Worm (Caenorhabditis elegans) whole organism, L4 larva: Measurements from ENCODE around the gene acc-1.

Experiments
- F10B5.3 ChIP-seq: sonication (generic microtip); optimal IDR thresholded peaks from 2 replicates; lab custom pipeline; 2016; ENCODE audit warnings: mild to moderate bottlenecking, missing genetic modification characterization, missing compliant biosample characterization
- F44E2.7 ChIP-seq: fragments of 200-800 bp; sonication (Bioruptor generic); IDR thresholded peaks from 2 replicates; pipeline ENCODE4 v2.1.2; 2022; ENCODE audit warnings: missing genetic modification characterization, missing compliant biosample characterization
- T26A8.4 ChIP-seq: fragments of 200-800 bp; sonication (Bioruptor generic); IDR thresholded peaks from 2 replicates; pipeline ENCODE4 v1.3.6; 2022; ENCODE audit warnings: missing genetic modification characterization, missing compliant biosample characterization
- Y75B8A.6 ChIP-seq: fragments of 200-800 bp; sonication (Bioruptor generic); IDR thresholded peaks from 2 replicates; pipeline ENCODE4 v1.3.6; 2022; ENCODE audit warnings: missing genetic modification reagents, missing genetic modification characterization, missing compliant biosample characterization
- aha-1 ChIP-seq: fragments of 150-350 bp; peaks from one replicate; lab custom pipeline; 2014; ENCODE audit warnings: missing biosample characterization, missing genetic modification characterization
- ama-1 ChIP-seq: fragments of 150-350 bp; optimal IDR thresholded peaks from 2 replicates; lab custom pipeline; 2014; ENCODE audit warnings: inconsistent platforms, mixed read lengths
- ceh-62 ChIP-seq: sonication (generic microtip); optimal IDR thresholded peaks from 2 replicates; lab custom pipeline; 2017; ENCODE audit warnings: missing biosample characterization, missing genetic modification characterization
- daf-12 ChIP-seq: fragments of 150-350 bp; optimal IDR thresholded peaks from 2 replicates; lab custom pipeline; 2014; ENCODE audit warnings: missing biosample characterization, missing genetic modification reagents, missing genetic modification characterization
- dmd-6 ChIP-seq: fragments of 200-800 bp; sonication (Bioruptor generic); IDR thresholded peaks from 2 replicates; pipeline ENCODE4 v1.3.6; 2022; ENCODE audit warnings: missing genetic modification reagents, missing genetic modification characterization, missing compliant biosample characterization
- dpl-1 ChIP-seq: fragments of 150-350 bp; optimal IDR thresholded peaks from 2 replicates; lab custom pipeline; 2014; ENCODE audit warnings: missing biosample characterization, missing genetic modification reagents, missing genetic modification characterization
- dve-1 ChIP-seq: sonication (generic microtip); optimal IDR thresholded peaks from 2 replicates; lab custom pipeline; 2017; ENCODE audit warnings: antibody characterized with exemption, mild to moderate bottlenecking, missing genetic modification characterization, missing compliant biosample characterization; ENCODE audit not compliant: insufficient read depth
- gei-8 ChIP-seq: fragments of 200-800 bp; sonication (Bioruptor generic); optimal IDR thresholded peaks from 2 replicates; lab custom pipeline; 2018; ENCODE audit warnings: mild to moderate bottlenecking, missing genetic modification characterization, missing compliant biosample characterization
- hlh-11 ChIP-seq: fragments of 200-800 bp; sonication (Bioruptor generic); optimal IDR thresholded peaks from 2 replicates; lab custom pipeline; 2018; ENCODE audit warnings: mild to moderate bottlenecking, missing genetic modification characterization, missing compliant biosample characterization
- hlh-30 ChIP-seq: sonication (generic microtip); optimal IDR thresholded peaks from 2 replicates; lab custom pipeline; 2017; ENCODE audit warnings: antibody characterized with exemption, mild to moderate bottlenecking, missing genetic modification characterization, missing compliant biosample characterization; ENCODE audit not compliant: insufficient read depth
- lin-38 ChIP-seq: fragments of 200-800 bp; sonication (Bioruptor generic); IDR thresholded peaks from 2 replicates; pipeline ENCODE4 v1.3.6; 2022; ENCODE audit warnings: missing genetic modification reagents, missing genetic modification characterization, missing compliant biosample characterization
- lsy-2 ChIP-seq, 2 experiments: fragments of 150-350 bp in 1 of 2; sonication (generic microtip) in 1 of 2; optimal IDR thresholded peaks; 2 replicates each; lab custom pipeline; 2014 to 2017; ENCODE audit warnings: missing biosample characterization in 2 of 2, missing genetic modification characterization in 2 of 2
- mes-2 ChIP-seq: sonication (generic microtip); optimal IDR thresholded peaks from 2 replicates; lab custom pipeline; 2016; ENCODE audit warnings: missing genotype, mild to moderate bottlenecking, missing genetic modification characterization, missing compliant biosample characterization; ENCODE audit not compliant: poor library complexity, severe bottlenecking
- nhr-11 ChIP-seq: fragments of 150-350 bp; optimal IDR thresholded peaks from 2 replicates; lab custom pipeline; 2014; ENCODE audit warnings: missing biosample characterization, missing genetic modification characterization
- nhr-237 ChIP-seq: sonication (generic microtip); optimal IDR thresholded peaks from 2 replicates; lab custom pipeline; 2017; ENCODE audit warnings: missing biosample characterization, missing genetic modification characterization
- nhr-28 ChIP-seq: fragments of 150-350 bp; optimal IDR thresholded peaks from 2 replicates; lab custom pipeline; 2014; ENCODE audit warnings: missing biosample characterization, missing genetic modification characterization
- nhr-48 ChIP-seq: sonication (generic microtip); optimal IDR thresholded peaks from 2 replicates; lab custom pipeline; 2016; ENCODE audit warnings: mild to moderate bottlenecking, missing genetic modification characterization, missing compliant biosample characterization
- nhr-76 ChIP-seq: fragments of 150-350 bp; optimal IDR thresholded peaks from 2 replicates; lab custom pipeline; 2014; ENCODE audit warnings: missing biosample characterization, missing genetic modification characterization
- saeg-2 ChIP-seq: fragments of 200-800 bp; sonication (Bioruptor generic); IDR thresholded peaks from 2 replicates; pipeline ENCODE4 v1.3.6; 2022; ENCODE audit warnings: missing genetic modification reagents, missing genetic modification characterization, missing compliant biosample characterization
- spr-3 ChIP-seq: fragments of 200-800 bp; sonication (Bioruptor generic); optimal IDR thresholded peaks from 2 replicates; lab custom pipeline; 2018; ENCODE audit warnings: mild to moderate bottlenecking, missing genetic modification characterization, missing compliant biosample characterization
- tag-97 ChIP-seq: fragments of 200-800 bp; sonication (Bioruptor generic); IDR thresholded peaks from 2 replicates; pipeline ENCODE4 v1.3.6; 2022; ENCODE audit warnings: missing genetic modification characterization, missing compliant biosample characterization
- tra-1 ChIP-seq: fragments of 200-800 bp; sonication (Bioruptor generic); IDR thresholded peaks from 2 replicates; pipeline ENCODE4 v1.3.6; 2022; ENCODE audit warnings: missing genetic modification reagents, missing genetic modification characterization, missing compliant biosample characterization
- unc-62 ChIP-seq, 3 experiments: fragments of 150-350 bp in 1 of 3; sonication (generic microtip); optimal IDR thresholded peaks in 2 of 3; peaks in 1 of 3; 1 replicate in 1 of 3; 2 replicates in 2 of 3; lab custom pipeline; 2014 to 2017; ENCODE audit warnings: missing biosample characterization in 3 of 3, missing genetic modification characterization in 3 of 3, missing genetic modification reagents in 3 of 3, missing genotype in 1 of 3
- zfp-3 ChIP-seq: fragments of 200-800 bp; sonication (Bioruptor generic); conservative IDR thresholded peaks from 2 replicates; pipeline ENCODE4 v1.3.6; 2022; ENCODE audit warnings: missing genetic modification reagents, missing genetic modification characterization, missing compliant biosample characterization
- ztf-11 ChIP-seq: fragments of 150-350 bp; optimal IDR thresholded peaks from 2 replicates; lab custom pipeline; 2014; ENCODE audit warnings: missing biosample characterization, missing genetic modification characterization

Gene acc-1

ce11 chrIV:9697869-9698268 is 40.0 kb downstream of the acc-1 start:
- peak in 1 of 2 experiments; percentile 91 for TF ChIP-seq unc-62 (GFP tag; optimal IDR thresholded peaks at IDR 0.05 in 1 of 2; lab: Kevin White, UChicago)
- TF ChIP-seq unc-62 (tag; optimal IDR thresholded peaks at IDR 0.05; lab: Kevin White, UChicago), result no peak
- TF ChIP-seq daf-12, result no peak

- TF ChIP-seq Y75B8A.6 (GFP tag; lab: Robert Waterston, UW), result no peak
- TF ChIP-seq tra-1 (GFP tag; lab: Robert Waterston, UW), result no peak
- no peak for TF ChIP-seq tag-97 (GFP tag; lab: Robert Waterston, UW)
- TF ChIP-seq spr-3 (GFP tag; lab: Kevin White, UChicago), result no peak
- TF ChIP-seq nhr-28 (tag; lab: Kevin White, UChicago), result peak; percentile 28
- TF ChIP-seq dmd-6 (GFP tag; lab: Robert Waterston, UW), result peak; percentile 73
Measured at ce11 chrIV:9699062-9699461, 41.2 kb downstream of the acc-1 start.

- TF ChIP-seq hlh-11 (tag; lab: Kevin White, UChicago), result no peak
- TF ChIP-seq nhr-28 (tag; lab: Kevin White, UChicago), result peak; percentile 1
- no peak for TF ChIP-seq dve-1 (tag; lab: Kevin White, UChicago)
- TF ChIP-seq lin-38 (GFP tag; lab: Robert Waterston, UW), result peak; percentile 23; the same call in 1 of the 2 replicates
- no peak for TF ChIP-seq mes-2 (tag; lab: Kevin White, UChicago)
- TF ChIP-seq hlh-30 (tag; lab: Kevin White, UChicago), result peak; percentile 82
- no peak for TF ChIP-seq T26A8.4 (GFP tag; lab: Robert Waterston, UW)
- no peak for TF ChIP-seq dmd-6 (GFP tag; lab: Robert Waterston, UW)
- TF ChIP-seq lsy-2 (tag; optimal IDR thresholded peaks at IDR 0.05; lab: Kevin White, UChicago), result peak; percentile 80 to 98
- TF ChIP-seq nhr-11 (tag; lab: Kevin White, UChicago), result no peak
- no peak for TF ChIP-seq ceh-62 (tag; lab: Kevin White, UChicago)
- no peak for TF ChIP-seq ztf-11
- TF ChIP-seq ama-1, result no peak
- TF ChIP-seq dpl-1 (GFP tag; lab: Kevin White, UChicago), result peak; percentile 35
- no peak for TF ChIP-seq tag-97 (GFP tag; lab: Robert Waterston, UW)
Measured at ce11 chrIV:9706704-9707197, 48.9 kb downstream of the acc-1 start, which contains the start of the genes dcaf-1 and dph-3. Gene dcaf-1 (minus strand): TSS chrIV:9706723. Gene dph-3 (plus strand): TSS chrIV:9707147.

- TF ChIP-seq saeg-2 (GFP tag; lab: Robert Waterston, UW) (no peak), F10B5.3 (no peak), gei-8 (GFP tag; lab: Kevin White, UChicago) (no peak), nhr-237 (tag; lab: Kevin White, UChicago) (no peak), F44E2.7 (GFP tag; lab: Robert Waterston, UW) (no peak), nhr-76 (tag; lab: Kevin White, UChicago) (no peak), tra-1 (GFP tag; lab: Robert Waterston, UW) (no peak), ztf-11 (no peak)
Measured at ce11 chrIV:9709205-9709604, 51.4 kb downstream of the acc-1 start, which contains the start of gene ant-1.3. Gene ant-1.3 (minus strand): TSS chrIV:9709305.

ce11 chrIV:9709887-9710286 is 52.0 kb downstream of the acc-1 start, which contains the start of gene nhr-38:
Gene nhr-38 (plus strand): TSS chrIV:9710187.
- TF ChIP-seq zfp-3 (GFP tag; lab: Robert Waterston, UW), result no peak
- no peak for TF ChIP-seq nhr-11 (tag; lab: Kevin White, UChicago)
- peak in 1 of 2 experiments; percentile 41 for TF ChIP-seq unc-62 (GFP tag; optimal IDR thresholded peaks at IDR 0.05 in 1 of 2; lab: Kevin White, UChicago)
- TF ChIP-seq unc-62 (tag; optimal IDR thresholded peaks at IDR 0.05; lab: Kevin White, UChicago), result no peak

- TF ChIP-seq nhr-48 (no peak), aha-1 (tag; lab: Kevin White, UChicago) (peak; percentile 28)
Measured at ce11 chrIV:9712782-9713181, 54.9 kb downstream of the acc-1 start, which contains the start of gene K01H12.4. Gene K01H12.4 (plus strand): TSS chrIV:9713082.
